Worm (Caenorhabditis elegans) whole organism, L3 larva: Measurements from ENCODE around the gene srr-6.

Source experiments
- R02D3.7 ChIP-seq: fragments of 150-350 bp; optimal IDR thresholded peaks from 2 replicates; lab custom pipeline; 2014; ENCODE audit warnings: missing biosample characterization, missing genetic modification characterization
- ZK546.5 ChIP-seq: sonication (generic microtip); optimal IDR thresholded peaks from 2 replicates; lab custom pipeline; 2017; ENCODE audit warnings: missing biosample characterization, missing genetic modification characterization
- ama-1 ChIP-seq: fragments of 150-350 bp; optimal IDR thresholded peaks from 2 replicates; lab custom pipeline; 2018
- fos-1 ChIP-seq: fragments of 150-350 bp; optimal IDR thresholded peaks from 2 replicates; lab custom pipeline; 2014; ENCODE audit warnings: missing biosample characterization, missing genetic modification characterization
- lin-39 ChIP-seq: fragments of 150-350 bp; optimal IDR thresholded peaks from 2 replicates; lab custom pipeline; 2018; ENCODE audit warnings: missing biosample characterization, missing genetic modification reagents, missing genetic modification characterization
- nhr-11 ChIP-seq: fragments of 150-350 bp; optimal IDR thresholded peaks from 2 replicates; lab custom pipeline; 2014; ENCODE audit warnings: missing biosample characterization, missing genetic modification characterization
- nhr-12 ChIP-seq: fragments of 150-350 bp; optimal IDR thresholded peaks from 2 replicates; lab custom pipeline; 2014; ENCODE audit warnings: missing biosample characterization, missing genetic modification characterization
- nhr-25 ChIP-seq: sonication (generic microtip); optimal IDR thresholded peaks from 2 replicates; lab custom pipeline; 2017; ENCODE audit warnings: missing biosample characterization, missing genetic modification characterization
- nhr-76 ChIP-seq: fragments of 150-350 bp; sonication (generic microtip); optimal IDR thresholded peaks from 5 replicates; lab custom pipeline; 2014; ENCODE audit warnings: missing biosample characterization, missing genetic modification characterization
- nhr-77 ChIP-seq: fragments of 150-350 bp; optimal IDR thresholded peaks from 2 replicates; lab custom pipeline; 2014; ENCODE audit warnings: missing biosample characterization, missing genetic modification characterization
- skn-1 ChIP-seq: fragments of 150-350 bp; optimal IDR thresholded peaks from 2 replicates; lab custom pipeline; 2014; ENCODE audit warnings: missing biosample characterization, missing genetic modification characterization
- tbx-2 ChIP-seq: sonication (generic microtip); optimal IDR thresholded peaks from 2 replicates; lab custom pipeline; 2016; ENCODE audit warnings: mild to moderate bottlenecking, missing genetic modification characterization, missing compliant biosample characterization
- zag-1 ChIP-seq: fragments of 150-350 bp; optimal IDR thresholded peaks from 2 replicates; lab custom pipeline; 2014; ENCODE audit warnings: missing biosample characterization, missing genetic modification characterization

- no peak for TF ChIP-seq lin-39 (tag; lab: Kevin White, UChicago)
- TF ChIP-seq nhr-12 (tag; lab: Kevin White, UChicago) = no peak
- no peak for TF ChIP-seq ama-1
- no peak for TF ChIP-seq skn-1
- TF ChIP-seq nhr-76 = no peak
- TF ChIP-seq zag-1 (tag; lab: Kevin White, UChicago) = no peak
- no peak for TF ChIP-seq fos-1 (tag; lab: Kevin White, UChicago)
- TF ChIP-seq nhr-11 (tag; lab: Kevin White, UChicago) = no peak
- TF ChIP-seq tbx-2 (tag; lab: Kevin White, UChicago) = no peak
- no peak for TF ChIP-seq nhr-77 (tag; lab: Kevin White, UChicago)
- TF ChIP-seq ZK546.5 (tag; lab: Kevin White, UChicago) = no peak
- TF ChIP-seq R02D3.7 (tag; lab: Kevin White, UChicago) = no peak
- no peak for TF ChIP-seq nhr-25 (tag; lab: Kevin White, UChicago)
These were observed 20.5 kb downstream of the srr-6 start, which contains the start of gene K11D12.13 for ce11 chrV:5033099-5033498.
